Fruit fly (Drosophila melanogaster) whole organism, embryonic: Measurements from ENCODE around the gene Srr.
A peak's percentile ranks its signal among the peaks of the same experiment; 100 is the strongest.

Source experiments
- Blimp-1 ChIP-seq: fragments of 200-800 bp; sonication (Bioruptor generic); optimal IDR thresholded peaks from 3 replicates; lab custom pipeline; 2018; ENCODE audit warnings: missing biosample characterization, missing genetic modification characterization, mild to moderate bottlenecking, moderate library complexity, missing genetic modification reagents
- BtbVII ChIP-seq: fragments of 200-800 bp; sonication (Bioruptor generic); optimal IDR thresholded peaks from 3 replicates; lab custom pipeline; 2017; ENCODE audit warnings: missing biosample characterization, mild to moderate bottlenecking, missing genetic modification characterization
- CG1024 ChIP-seq: fragments of 200-800 bp; sonication (Bioruptor generic); IDR thresholded peaks from 2 replicates; pipeline ENCODE4 v1.3.6; 2022; ENCODE audit warnings: missing biosample characterization, missing genetic modification characterization
- CG12236 ChIP-seq: fragments of 200-800 bp; sonication (Bioruptor generic); optimal IDR thresholded peaks from 2 replicates; lab custom pipeline; 2016; ENCODE audit warnings: missing biosample characterization, missing genetic modification characterization
- CG13775 ChIP-seq: fragments of 200-800 bp; sonication (Bioruptor generic); optimal IDR thresholded peaks from 3 replicates; lab custom pipeline; 2017; ENCODE audit warnings: missing biosample characterization, mild to moderate bottlenecking, missing genetic modification characterization
- CG17359 ChIP-seq: fragments of 200-800 bp; sonication (Bioruptor generic); optimal IDR thresholded peaks from 3 replicates; lab custom pipeline; 2018; ENCODE audit warnings: missing biosample characterization, mild to moderate bottlenecking, missing genetic modification characterization, moderate library complexity
- CG34224 ChIP-seq: fragments of 200-800 bp; sonication (Bioruptor generic); IDR thresholded peaks from 3 replicates; pipeline ENCODE4 v1.3.6; 2022; ENCODE audit warnings: missing biosample characterization, missing genetic modification characterization; ENCODE audit not compliant: partially characterized antibody
- CG3847 ChIP-seq: fragments of 200-800 bp; sonication (Bioruptor generic); IDR thresholded peaks from 2 replicates; pipeline ENCODE4 v1.3.6; 2022; ENCODE audit warnings: missing biosample characterization, missing genetic modification characterization
- CG4360 ChIP-seq: fragments of 200-800 bp; sonication (Bioruptor generic); IDR thresholded peaks from 2 replicates; pipeline ENCODE4 v1.3.6; 2022; ENCODE audit warnings: missing biosample characterization, missing genetic modification characterization
- CG4730 ChIP-seq: fragments of 200-800 bp; sonication (Bioruptor generic); IDR thresholded peaks from 2 replicates; pipeline ENCODE4 v1.3.6; 2022; ENCODE audit warnings: missing biosample characterization, missing genetic modification characterization
- CG6254 ChIP-seq: fragments of 200-800 bp; sonication (Bioruptor generic); optimal IDR thresholded peaks from 3 replicates; lab custom pipeline; 2017; ENCODE audit warnings: mild to moderate bottlenecking, missing biosample characterization, missing genetic modification reagents, missing genetic modification characterization
- CG6272 ChIP-seq: fragments of 200-800 bp; sonication (Bioruptor generic); IDR thresholded peaks from 2 replicates; pipeline ENCODE4 v1.3.6; 2022; ENCODE audit warnings: missing biosample characterization, missing genetic modification characterization
- CG6813 ChIP-seq: fragments of 200-800 bp; sonication (Bioruptor generic); optimal IDR thresholded peaks from 2 replicates; lab custom pipeline; 2017; ENCODE audit warnings: missing biosample characterization, missing genetic modification characterization, mild to moderate bottlenecking, moderate library complexity, missing genetic modification reagents
- CG7786 ChIP-seq: fragments of 200-800 bp; sonication (Bioruptor generic); optimal IDR thresholded peaks from 2 replicates; lab custom pipeline; 2016; ENCODE audit warnings: missing biosample characterization, missing genetic modification characterization
- CG7928 ChIP-seq: fragments of 200-800 bp; sonication (Bioruptor generic); optimal IDR thresholded peaks from 2 replicates; lab custom pipeline; 2017; ENCODE audit warnings: missing biosample characterization, mild to moderate bottlenecking, missing genetic modification characterization
- CG7963 ChIP-seq: fragments of 200-800 bp; sonication (Bioruptor generic); IDR thresholded peaks from 3 replicates; pipeline ENCODE4 v1.3.6; 2022; ENCODE audit warnings: missing biosample characterization, missing genetic modification characterization; ENCODE audit not compliant: partially characterized antibody
- CG8944 ChIP-seq: fragments of 200-800 bp; sonication (Bioruptor generic); optimal IDR thresholded peaks from 3 replicates; lab custom pipeline; 2016; ENCODE audit warnings: missing biosample characterization, missing genetic modification characterization
- Camta ChIP-seq: fragments of 200-800 bp; sonication (Bioruptor generic); optimal IDR thresholded peaks from 2 replicates; lab custom pipeline; 2016; ENCODE audit warnings: missing biosample characterization, missing genetic modification characterization
- Dp ChIP-seq: fragments of 200-800 bp; sonication (Bioruptor generic); optimal IDR thresholded peaks from 2 replicates; lab custom pipeline; 2018; ENCODE audit warnings: missing biosample characterization, mild to moderate bottlenecking, missing genetic modification characterization, moderate library complexity
- H2.0 ChIP-seq: fragments of 200-800 bp; sonication (Bioruptor generic); IDR thresholded peaks from 2 replicates; pipeline ENCODE4 v1.3.6; 2022; ENCODE audit warnings: missing biosample characterization, missing genetic modification characterization
- HLH54F ChIP-seq: fragments of 200-800 bp; sonication (Bioruptor generic); optimal IDR thresholded peaks from 3 replicates; lab custom pipeline; 2016; ENCODE audit warnings: missing biosample characterization, missing genetic modification characterization
- Hmx ChIP-seq: fragments of 200-800 bp; sonication (Bioruptor generic); optimal IDR thresholded peaks from 2 replicates; lab custom pipeline; 2016; ENCODE audit warnings: missing biosample characterization, missing genetic modification characterization
- Med ChIP-seq: fragments of 200-800 bp; sonication (Bioruptor generic); peaks from one replicate; lab custom pipeline; 2016; ENCODE audit warnings: missing biosample characterization, missing genetic modification characterization, mild to moderate bottlenecking, inconsistent platforms, moderate library complexity
- Meics ChIP-seq: fragments of 200-800 bp; sonication (Bioruptor generic); optimal IDR thresholded peaks from 2 replicates; lab custom pipeline; 2017; ENCODE audit warnings: missing biosample characterization, mild to moderate bottlenecking, missing genetic modification characterization
- NC2β ChIP-seq: fragments of 200-800 bp; sonication (Bioruptor generic); optimal IDR thresholded peaks from 2 replicates; lab custom pipeline; 2016; ENCODE audit warnings: missing biosample characterization, missing genetic modification characterization
- NK7.1 ChIP-seq: fragments of 200-800 bp; sonication (Bioruptor generic); optimal IDR thresholded peaks from 3 replicates; lab custom pipeline; 2016; ENCODE audit warnings: missing biosample characterization, missing genetic modification characterization
- Nf-YA ChIP-seq: fragments of 200-800 bp; sonication (Bioruptor generic); IDR thresholded peaks from 2 replicates; pipeline ENCODE4 v1.3.6; 2022; ENCODE audit warnings: missing biosample characterization, missing genetic modification characterization
- Oli ChIP-seq: fragments of 200-800 bp; sonication (Bioruptor generic); optimal IDR thresholded peaks from 2 replicates; lab custom pipeline; 2018; ENCODE audit warnings: missing biosample characterization, mild to moderate bottlenecking, missing genetic modification characterization, moderate library complexity
- Opbp ChIP-seq: fragments of 200-800 bp; sonication (Bioruptor generic); IDR thresholded peaks from 3 replicates; pipeline ENCODE4 v1.3.6; 2022; ENCODE audit warnings: missing biosample characterization, missing genetic modification characterization; ENCODE audit not compliant: partially characterized antibody
- Optix ChIP-seq: fragments of 200-800 bp; sonication (Bioruptor generic); IDR thresholded peaks from 3 replicates; pipeline ENCODE4 v1.3.6; 2022; ENCODE audit warnings: missing biosample characterization, missing genetic modification characterization
- Spps ChIP-seq: fragments of 200-800 bp; sonication (Bioruptor generic); optimal IDR thresholded peaks from 2 replicates; lab custom pipeline; 2018; ENCODE audit warnings: missing biosample characterization, mild to moderate bottlenecking, missing genetic modification characterization
- Sry-β ChIP-seq: fragments of 200-800 bp; sonication (Bioruptor generic); optimal IDR thresholded peaks from 2 replicates; lab custom pipeline; 2018; ENCODE audit warnings: missing biosample characterization, mild to moderate bottlenecking, missing genetic modification characterization, moderate library complexity
- Sry-δ ChIP-seq: fragments of 200-800 bp; sonication (Bioruptor generic); optimal IDR thresholded peaks from 2 replicates; lab custom pipeline; 2016; ENCODE audit warnings: missing biosample characterization, missing genetic modification characterization
- Trl ChIP-seq, 3 experiments: fragments of >200 bp in 2 of 3; fragments of 200-800 bp in 1 of 3; sonication (Bioruptor generic) in 1 of 3; optimal IDR thresholded peaks; 2 replicates in 1 of 3; 3 replicates in 2 of 3; lab custom pipeline; 2016 to 2017; ENCODE audit warnings: missing biosample characterization in 1 of 3, missing genetic modification characterization in 1 of 3
- ab ChIP-seq: fragments of 200-800 bp; sonication (Bioruptor generic); optimal IDR thresholded peaks from 2 replicates; lab custom pipeline; 2016; ENCODE audit warnings: missing biosample characterization, missing genetic modification characterization
- dm ChIP-seq: fragments of 200-800 bp; sonication (Bioruptor generic); optimal IDR thresholded peaks from 3 replicates; lab custom pipeline; 2016; ENCODE audit warnings: missing biosample characterization, missing genetic modification characterization
- dpn ChIP-seq, 2 experiments: fragments of 200-800 bp; sonication (Bioruptor generic); optimal IDR thresholded peaks; 3 replicates each; lab custom pipeline; 2016; ENCODE audit warnings: missing biosample characterization in 2 of 2, missing genetic modification characterization in 2 of 2
- ewg ChIP-seq: fragments of 200-800 bp; sonication (Bioruptor generic); optimal IDR thresholded peaks from 3 replicates; lab custom pipeline; 2017; ENCODE audit warnings: mild to moderate bottlenecking, missing biosample characterization, missing genetic modification reagents, missing genetic modification characterization
- gce ChIP-seq: fragments of 200-800 bp; sonication (Bioruptor generic); IDR thresholded peaks from 3 replicates; pipeline ENCODE4 v1.3.6; 2022; ENCODE audit warnings: missing biosample characterization, missing genetic modification characterization
- ham ChIP-seq: fragments of 200-800 bp; sonication (Bioruptor generic); IDR thresholded peaks from 2 replicates; pipeline ENCODE4 v1.3.6; 2022; ENCODE audit warnings: missing biosample characterization, missing genetic modification characterization
- insv ChIP-seq, 2 experiments: fragments of 200-800 bp; sonication (Bioruptor generic); optimal IDR thresholded peaks; 3 replicates each; lab custom pipeline; 2016 to 2018; ENCODE audit warnings: missing biosample characterization in 2 of 2, missing genetic modification characterization in 2 of 2
- lab ChIP-seq: fragments of 200-800 bp; sonication (Bioruptor generic); optimal IDR thresholded peaks from 3 replicates; lab custom pipeline; 2017; ENCODE audit warnings: missing biosample characterization, missing genetic modification characterization, mild to moderate bottlenecking, moderate library complexity, missing genetic modification reagents
- lov ChIP-seq, 2 experiments: fragments of 200-800 bp in 1 of 2; fragments of >200 bp in 1 of 2; sonication (Bioruptor generic) in 1 of 2; IDR thresholded peaks in 1 of 2; optimal IDR thresholded peaks in 1 of 2; 2 replicates in 1 of 2; 3 replicates in 1 of 2; pipeline versions ENCODE4 v1.3.6 to Lab custom; 2017 to 2022; ENCODE audit warnings: missing biosample characterization in 1 of 2, missing genetic modification characterization in 1 of 2
- mirr ChIP-seq: fragments of 200-800 bp; sonication (Bioruptor generic); optimal IDR thresholded peaks from 3 replicates; lab custom pipeline; 2018; ENCODE audit warnings: missing biosample characterization, mild to moderate bottlenecking, missing genetic modification characterization
- onecut ChIP-seq: fragments of 200-800 bp; sonication (Bioruptor generic); IDR thresholded peaks from 2 replicates; pipeline ENCODE4 v1.3.6; 2022; ENCODE audit warnings: missing biosample characterization, missing genetic modification characterization
- ranshi ChIP-seq: fragments of 200-800 bp; sonication (Bioruptor generic); IDR thresholded peaks from 2 replicates; pipeline ENCODE4 v1.3.6; 2022; ENCODE audit warnings: missing biosample characterization, missing genetic modification characterization
- scrt ChIP-seq: fragments of 200-800 bp; sonication (Bioruptor generic); optimal IDR thresholded peaks from 2 replicates; lab custom pipeline; 2018; ENCODE audit warnings: missing biosample characterization, mild to moderate bottlenecking, missing genetic modification characterization, moderate library complexity
- unc-4 ChIP-seq: fragments of 200-800 bp; sonication (Bioruptor generic); IDR thresholded peaks from 2 replicates; pipeline ENCODE4 v1.3.6; 2022; ENCODE audit warnings: missing biosample characterization, missing genetic modification characterization; ENCODE audit not compliant: partially characterized antibody
- unpg ChIP-seq: fragments of 200-800 bp; sonication (Bioruptor generic); optimal IDR thresholded peaks from 3 replicates; lab custom pipeline; 2018; ENCODE audit warnings: missing biosample characterization, mild to moderate bottlenecking, missing genetic modification characterization, moderate library complexity
- wdn ChIP-seq: fragments of 200-800 bp; sonication (Bioruptor generic); IDR thresholded peaks from 2 replicates; pipeline ENCODE4 v1.3.6; 2022; ENCODE audit warnings: missing biosample characterization, missing genetic modification characterization

Srr gene

dm6 chr3R:9344791-9345208, 20.4 kb upstream of the Srr start:
- no peak for TF ChIP-seq dm
- peak; percentile 42 for TF ChIP-seq Camta (GFP tag; lab: Kevin White, UChicago)
- TF ChIP-seq ab (GFP tag; lab: Kevin White, UChicago), result no peak
- peak; percentile 35 to 47 for TF ChIP-seq dpn (GFP tag; optimal IDR thresholded peaks at IDR 0.05; lab: Kevin White, UChicago)
- TF ChIP-seq NK7.1 (GFP tag; lab: Kevin White, UChicago), result peak; percentile 5
- peak; percentile 77 for TF ChIP-seq Med (GFP tag; lab: Kevin White, UChicago)
- peak; percentile 37 for TF ChIP-seq CG6254 (GFP tag; lab: Kevin White, UChicago)
- TF ChIP-seq CG4730 (GFP tag; lab: Robert Waterston, UW), result no peak
- no peak for TF ChIP-seq scrt (GFP tag; lab: Kevin White, UChicago)
- no peak for TF ChIP-seq mirr (GFP tag; lab: Kevin White, UChicago)
- TF ChIP-seq Hmx (GFP tag; lab: Kevin White, UChicago), result no peak
- peak; percentile 54 for TF ChIP-seq unpg (GFP tag; lab: Kevin White, UChicago)
- TF ChIP-seq CG7963 (GFP tag; lab: Robert Waterston, UW), result no peak
- TF ChIP-seq onecut (GFP tag; lab: Robert Waterston, UW), result no peak
- TF ChIP-seq HLH54F (GFP tag; lab: Kevin White, UChicago), result peak; percentile 26
- TF ChIP-seq CG3847, result 0 out of 2 replicates have a peak, but pooled peaks have one; percentile 12
- TF ChIP-seq Opbp (GFP tag; lab: Robert Waterston, UW), result no peak
- no peak for TF ChIP-seq CG12236 (GFP tag; lab: Kevin White, UChicago)
- no peak for TF ChIP-seq CG6272 (GFP tag; lab: Robert Waterston, UW)
- no peak for TF ChIP-seq insv (GFP tag; optimal IDR thresholded peaks at IDR 0.05; lab: Kevin White, UChicago)
- TF ChIP-seq lov (optimal IDR thresholded peaks at IDR 0.05; lab: Kevin White, UChicago), result no peak
- no peak for TF ChIP-seq lov (GFP tag; IDR thresholded peaks at IDR 0.05; lab: Robert Waterston, UW)
- TF ChIP-seq NC2β, result no peak
- no peak for TF ChIP-seq Sry-β (GFP tag; lab: Kevin White, UChicago)
- no peak for TF ChIP-seq BtbVII (GFP tag; lab: Kevin White, UChicago)
- TF ChIP-seq ranshi (GFP tag; lab: Robert Waterston, UW), result peak; percentile 42; the same call in 1 of the 2 replicates
- no peak for TF ChIP-seq Sry-δ (GFP tag; lab: Kevin White, UChicago)
- TF ChIP-seq CG4360 (GFP tag; lab: Robert Waterston, UW), result no peak
- TF ChIP-seq gce (GFP tag; lab: Robert Waterston, UW), result no peak
- no peak for TF ChIP-seq Spps
- TF ChIP-seq ham (GFP tag; lab: Robert Waterston, UW), result no peak
- no peak for TF ChIP-seq Optix (GFP tag; lab: Robert Waterston, UW)
- TF ChIP-seq CG8944 (GFP tag; lab: Kevin White, UChicago), result no peak
- TF ChIP-seq Dp (GFP tag; lab: Kevin White, UChicago), result no peak
- TF ChIP-seq unc-4 (GFP tag; lab: Robert Waterston, UW), result no peak
- 0 out of 2 replicates have a peak, but pooled peaks have one; percentile 8 for TF ChIP-seq H2.0 (GFP tag; lab: Robert Waterston, UW)
- TF ChIP-seq lab (GFP tag; lab: Kevin White, UChicago), result peak; percentile 40
- TF ChIP-seq CG17359 (tag; lab: Kevin White, UChicago), result peak; percentile 70
- TF ChIP-seq CG34224 (GFP tag; lab: Robert Waterston, UW), result no peak
- TF ChIP-seq Meics, result peak; percentile 42
- no peak for TF ChIP-seq Trl (optimal IDR thresholded peaks at IDR 0.05; lab: Kevin White, UChicago)
- TF ChIP-seq Trl (GFP tag; optimal IDR thresholded peaks at IDR 0.05; lab: Kevin White, UChicago), result peak; percentile 46
- peak; percentile 29 for TF ChIP-seq ewg (GFP tag; lab: Kevin White, UChicago)
- TF ChIP-seq CG7928 (GFP tag; lab: Kevin White, UChicago), result no peak
- no peak for TF ChIP-seq wdn (GFP tag; lab: Robert Waterston, UW)
- TF ChIP-seq CG13775 (GFP tag; lab: Kevin White, UChicago), result peak; percentile 35
- TF ChIP-seq Blimp-1 (GFP tag; lab: Kevin White, UChicago), result peak; percentile 61
- TF ChIP-seq CG1024 (GFP tag; lab: Robert Waterston, UW), result no peak
- no peak for TF ChIP-seq Nf-YA (GFP tag; lab: Robert Waterston, UW)
- no peak for TF ChIP-seq CG6813
- TF ChIP-seq Oli (tag; lab: Kevin White, UChicago), result peak; percentile 56
- no peak for TF ChIP-seq CG7786 (GFP tag; lab: Kevin White, UChicago)
